Fruit fly (Drosophila melanogaster) ovary, adult (tissue): ENCODE results near the gene CG4199.

Experiments
- CG17801 ChIP-seq: fragments of 200-800 bp; optimal IDR thresholded peaks from 2 replicates; lab custom pipeline; 2019; ENCODE audit warnings: missing biosample characterization, mild to moderate bottlenecking, missing genetic modification characterization, moderate library complexity; ENCODE audit not compliant: partially characterized antibody

Gene CG4199

dm6 chrX:2050070-2050899 is 23.0 kb downstream of the CG4199 start, which contains the start of gene moody:
TSS of gene moody (minus strand) at chrX:2050120.
- peak; percentile 98 for TF ChIP-seq CG17801 (GFP tag; lab: Kevin White, UChicago)

dm6 chrX:2048778-2049686 is 24.3 kb downstream of the CG4199 start:
- no peak for TF ChIP-seq CG17801 (GFP tag; lab: Kevin White, UChicago)

- TF ChIP-seq CG17801 (GFP tag; lab: Kevin White, UChicago) = no peak
Measured at dm6 chrX:2043660-2044397, 29.5 kb downstream of the CG4199 start, which contains the start of gene CG4325. TSS of gene CG4325 (minus strand) at chrX:2043818.

- TF ChIP-seq CG17801 (GFP tag; lab: Kevin White, UChicago) = peak; percentile 5
Measured at dm6 chrX:2041981-2042847, 31.1 kb downstream of the CG4199 start, which contains the start of the genes Actn and usp. TSS of gene Actn (minus strand) at chrX:2042311. TSS of gene usp (minus strand) at chrX:2042311.

dm6 chrX:2041312-2041918 is 31.9 kb downstream of the CG4199 start, which contains the start of gene CG4313:
TSS of gene CG4313 (plus strand) at chrX:2041868.
- TF ChIP-seq CG17801 (GFP tag; lab: Kevin White, UChicago) = peak; percentile 70

- no peak for TF ChIP-seq CG17801 (GFP tag; lab: Kevin White, UChicago)
Measured at dm6 chrX:2037605-2038004, 35.7 kb downstream of the CG4199 start.

- no peak for TF ChIP-seq CG17801 (GFP tag; lab: Kevin White, UChicago)
Measured at dm6 chrX:2036800-2037488, 36.3 kb downstream of the CG4199 start.

dm6 chrX:2036383-2036782 is 36.9 kb downstream of the CG4199 start:
- no peak for TF ChIP-seq CG17801 (GFP tag; lab: Kevin White, UChicago)

- peak; percentile 9 for TF ChIP-seq CG17801 (GFP tag; lab: Kevin White, UChicago)
Measured at dm6 chrX:2032821-2033436, 40.4 kb downstream of the CG4199 start.

dm6 chrX:2032160-2032801 is 41.0 kb downstream of the CG4199 start:
- no peak for TF ChIP-seq CG17801 (GFP tag; lab: Kevin White, UChicago)

- peak; percentile 6 for TF ChIP-seq CG17801 (GFP tag; lab: Kevin White, UChicago)
Measured at dm6 chrX:2031308-2031707, 42.0 kb downstream of the CG4199 start.

dm6 chrX:2024819-2025218 is 48.5 kb downstream of the CG4199 start:
- TF ChIP-seq CG17801 (GFP tag; lab: Kevin White, UChicago) = no peak
